Worm (Caenorhabditis elegans): ENCODE measurements around the gene str-255.

- TF ChIP-seq unc-39 (tag; optimal IDR thresholded peaks at IDR 0.05), result no peak
- TF ChIP-seq ztf-11 (tag; optimal IDR thresholded peaks at IDR 0.05), result no peak
These were observed 28.5 kb upstream of the str-255 start, which contains the start of gene nhr-13 for ce11 chrV:2192117-2192516.

Data from whole organism, mixed stage, embryonic.